Fruit fly (Drosophila melanogaster) whole organism, adult: Measurements from ENCODE around the gene ArfGAP1.

Source experiments
- CG11617 ChIP-seq: fragments of 200-800 bp; sonication (Bioruptor generic); optimal IDR thresholded peaks from 2 replicates; lab custom pipeline; 2017; ENCODE audit warnings: mild to moderate bottlenecking, missing biosample characterization, missing genetic modification reagents, missing genetic modification characterization
- CG12768 ChIP-seq: fragments of 200-800 bp; sonication (Bioruptor generic); optimal IDR thresholded peaks from 2 replicates; lab custom pipeline; 2017; ENCODE audit warnings: missing biosample characterization, missing genetic modification characterization, mild to moderate bottlenecking, moderate library complexity, missing genetic modification reagents
- CG14711 ChIP-seq: fragments of 200-800 bp; sonication (Bioruptor generic); optimal IDR thresholded peaks from 2 replicates; lab custom pipeline; 2018; ENCODE audit warnings: missing biosample characterization, mild to moderate bottlenecking, missing genetic modification characterization, moderate library complexity
- CG1620 ChIP-seq: fragments of 200-800 bp; sonication (Bioruptor generic); optimal IDR thresholded peaks from 2 replicates; lab custom pipeline; 2016; ENCODE audit warnings: missing biosample characterization, missing genetic modification characterization
- CG33017 ChIP-seq: fragments of 200-800 bp; sonication (Bioruptor generic); optimal IDR thresholded peaks from 2 replicates; lab custom pipeline; 2018; ENCODE audit warnings: missing biosample characterization, mild to moderate bottlenecking, missing genetic modification characterization, moderate library complexity
- CG5204 ChIP-seq: fragments of 200-800 bp; sonication (Bioruptor generic); optimal IDR thresholded peaks from 2 replicates; lab custom pipeline; 2016; ENCODE audit warnings: missing biosample characterization, missing genetic modification characterization
- CG7045 ChIP-seq: fragments of 200-800 bp; sonication (Bioruptor generic); optimal IDR thresholded peaks from 2 replicates; lab custom pipeline; 2017; ENCODE audit warnings: missing biosample characterization, mild to moderate bottlenecking, missing genetic modification characterization
- CG7101 ChIP-seq: fragments of 200-800 bp; sonication (Bioruptor generic); optimal IDR thresholded peaks from 2 replicates; lab custom pipeline; 2018; ENCODE audit warnings: missing biosample characterization, mild to moderate bottlenecking, missing genetic modification characterization, moderate library complexity
- Clk ChIP-seq: fragments of 200-800 bp; sonication (Bioruptor generic); optimal IDR thresholded peaks from 2 replicates; lab custom pipeline; 2017; ENCODE audit warnings: missing biosample characterization, missing genetic modification characterization
- Crg-1 ChIP-seq: fragments of 200-800 bp; sonication (Bioruptor generic); optimal IDR thresholded peaks from 2 replicates; lab custom pipeline; 2016; ENCODE audit warnings: missing biosample characterization, missing genetic modification characterization
- Hr96 ChIP-seq: fragments of 200-800 bp; sonication (Bioruptor generic); optimal IDR thresholded peaks from 2 replicates; lab custom pipeline; 2016; ENCODE audit warnings: missing biosample characterization, missing genetic modification characterization
- Mnt ChIP-seq: fragments of 200-800 bp; sonication (Bioruptor generic); optimal IDR thresholded peaks from 2 replicates; lab custom pipeline; 2016; ENCODE audit warnings: missing biosample characterization, mild to moderate bottlenecking, missing genetic modification characterization
- bab1 ChIP-seq: fragments of 200-800 bp; sonication (Bioruptor generic); optimal IDR thresholded peaks from 3 replicates; lab custom pipeline; 2019; ENCODE audit warnings: missing biosample characterization, mild to moderate bottlenecking, missing genetic modification characterization, moderate library complexity
- cic ChIP-seq: fragments of 200-800 bp; sonication (Bioruptor generic); optimal IDR thresholded peaks from 2 replicates; lab custom pipeline; 2017; ENCODE audit warnings: missing biosample characterization, mild to moderate bottlenecking, missing genetic modification characterization, moderate library complexity
- cnc ChIP-seq, 2 experiments: fragments of >200 bp; optimal IDR thresholded peaks; 2 replicates each; lab custom pipeline; 2017
- kay ChIP-seq: fragments of 200-800 bp; sonication (Bioruptor generic); peaks from one replicate; lab custom pipeline; 2016; ENCODE audit warnings: missing biosample characterization, missing genetic modification characterization, borderline replicate concordance
- ovo ChIP-seq: fragments of 200-800 bp; sonication (Bioruptor generic); optimal IDR thresholded peaks from 2 replicates; lab custom pipeline; 2016; ENCODE audit warnings: missing biosample characterization, missing genetic modification characterization
- pad ChIP-seq: fragments of 200-800 bp; sonication (Bioruptor generic); optimal IDR thresholded peaks from 3 replicates; lab custom pipeline; 2017; ENCODE audit warnings: missing biosample characterization, missing genetic modification characterization, mild to moderate bottlenecking, moderate library complexity, missing genetic modification reagents
- tj ChIP-seq: fragments of 200-800 bp; sonication (Bioruptor generic); optimal IDR thresholded peaks from 3 replicates; lab custom pipeline; 2017; ENCODE audit warnings: missing biosample characterization, mild to moderate bottlenecking, missing genetic modification characterization, moderate library complexity
- toe ChIP-seq: fragments of 200-800 bp; sonication (Bioruptor generic); optimal IDR thresholded peaks from 2 replicates; lab custom pipeline; 2016; ENCODE audit warnings: missing biosample characterization, missing genetic modification characterization

Gene ArfGAP1

DNA sequence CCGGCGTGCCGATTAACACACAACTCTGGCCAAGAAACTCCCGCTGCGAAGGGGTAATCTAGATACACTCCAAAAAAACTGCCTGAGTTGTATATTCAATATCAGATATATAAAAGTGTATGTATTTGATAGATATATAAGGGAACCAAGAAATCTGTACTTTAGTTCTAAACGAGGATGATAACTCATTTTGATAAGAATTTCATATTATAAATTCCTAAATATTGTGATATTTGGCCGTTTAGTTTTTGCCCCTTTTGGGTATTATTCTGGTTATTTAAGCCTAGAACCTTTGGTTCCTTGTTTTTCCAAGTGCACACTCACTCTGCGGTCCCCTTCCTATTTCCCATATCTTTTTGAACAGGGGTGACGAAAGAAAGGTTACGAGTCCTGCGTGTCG is 36.1 kb upstream of the ArfGAP1 start:
- TF ChIP-seq cnc (optimal IDR thresholded peaks at IDR 0.05; lab: Kevin White, UChicago), result no peak
- TF ChIP-seq tj (GFP tag; lab: Kevin White, UChicago), result no peak
- no peak for TF ChIP-seq cic (GFP tag; lab: Kevin White, UChicago)
- no peak for TF ChIP-seq CG33017
- TF ChIP-seq kay, result no peak
- no peak for TF ChIP-seq CG7045 (GFP tag; lab: Kevin White, UChicago)
- TF ChIP-seq CG5204, result no peak
- no peak for TF ChIP-seq CG12768
- TF ChIP-seq CG1620 (GFP tag; lab: Kevin White, UChicago), result no peak
- no peak for TF ChIP-seq pad
- TF ChIP-seq Clk, result no peak
- no peak for TF ChIP-seq bab1

DNA sequence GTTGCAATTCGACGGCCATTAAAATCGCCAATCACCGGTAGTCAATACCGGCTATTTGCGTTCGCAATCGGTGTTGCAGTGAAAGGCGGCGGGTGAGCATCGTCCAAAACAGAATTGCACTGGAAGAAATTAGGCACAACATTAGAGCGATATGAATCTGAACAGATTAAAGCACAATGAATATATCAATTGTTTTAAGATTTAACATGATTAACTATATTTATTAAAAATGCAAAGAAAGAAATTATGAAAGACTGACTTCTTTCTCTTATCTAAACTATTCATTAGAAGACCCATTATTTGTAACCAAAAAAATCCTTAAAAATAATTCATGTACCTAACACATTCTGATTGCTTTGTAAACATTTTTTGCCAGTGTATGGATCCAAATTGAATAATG is 30.1 kb upstream of the ArfGAP1 start:
- TF ChIP-seq CG1620 (GFP tag; lab: Kevin White, UChicago), result no peak
- no peak for TF ChIP-seq Hr96 (GFP tag; lab: Kevin White, UChicago)
- no peak for TF ChIP-seq bab1
- TF ChIP-seq Clk, result no peak
- TF ChIP-seq CG14711 (tag; lab: Kevin White, UChicago), result no peak
- TF ChIP-seq pad, result no peak
- no peak for TF ChIP-seq ovo (GFP tag; lab: Kevin White, UChicago)
- TF ChIP-seq CG5204, result no peak
- no peak for TF ChIP-seq CG12768
- TF ChIP-seq tj (GFP tag; lab: Kevin White, UChicago), result no peak

DNA sequence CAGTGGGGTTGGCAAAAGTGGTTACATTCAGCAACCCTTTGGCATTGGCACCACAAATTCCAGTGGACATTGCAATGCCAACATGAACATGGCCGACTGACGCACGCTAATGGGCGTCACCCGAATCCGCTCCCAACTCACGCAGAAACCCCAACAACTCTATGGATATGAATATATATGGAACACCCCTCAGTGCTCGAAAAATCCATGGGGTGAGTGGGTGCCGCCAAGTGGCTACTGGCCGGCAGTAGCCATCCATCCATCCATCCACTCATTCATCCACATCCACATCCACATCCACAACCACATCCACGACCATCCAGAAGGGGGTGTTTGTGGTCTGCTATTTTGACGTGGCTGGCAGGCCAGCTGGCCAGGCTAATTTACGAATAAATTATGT is 29.7 kb upstream of the ArfGAP1 start:
- TF ChIP-seq Hr96 (GFP tag; lab: Kevin White, UChicago) (no peak), pad (no peak), ovo (GFP tag; lab: Kevin White, UChicago) (no peak), CG33017 (no peak), CG5204 (no peak), toe (no peak), kay (no peak), Clk (no peak), CG7101 (tag; lab: Kevin White, UChicago) (no peak), CG14711 (tag; lab: Kevin White, UChicago) (no peak), CG12768 (no peak), cic (GFP tag; lab: Kevin White, UChicago) (no peak), Crg-1 (GFP tag; lab: Kevin White, UChicago) (no peak), CG1620 (GFP tag; lab: Kevin White, UChicago) (no peak), Mnt (no peak), CG11617 (GFP tag; lab: Kevin White, UChicago) (no peak), CG7045 (GFP tag; lab: Kevin White, UChicago) (no peak), bab1 (no peak), tj (GFP tag; lab: Kevin White, UChicago) (no peak), cnc (optimal IDR thresholded peaks at IDR 0.05; lab: Kevin White, UChicago) (no peak)

DNA sequence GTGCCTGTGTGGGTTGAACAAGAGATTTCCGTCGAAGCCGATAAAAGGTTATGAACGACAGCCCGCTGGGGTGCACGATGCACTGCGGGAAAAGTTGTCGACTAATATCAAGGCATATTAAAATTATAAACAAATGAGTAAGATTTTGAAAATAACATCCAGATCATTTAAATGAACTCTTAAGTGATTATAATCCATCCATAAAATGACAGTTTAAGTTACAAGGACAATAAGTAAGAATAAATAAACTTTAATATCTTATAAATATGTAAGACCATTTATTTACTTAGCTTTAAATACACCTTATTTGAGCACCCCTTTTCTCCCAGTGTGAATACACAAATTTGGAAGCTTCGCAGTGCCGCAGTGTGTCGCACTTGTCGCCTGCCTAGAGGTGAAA is 26.7 kb upstream of the ArfGAP1 start:
- TF ChIP-seq kay (peak; percentile 2), Crg-1 (GFP tag; lab: Kevin White, UChicago) (no peak)

DNA sequence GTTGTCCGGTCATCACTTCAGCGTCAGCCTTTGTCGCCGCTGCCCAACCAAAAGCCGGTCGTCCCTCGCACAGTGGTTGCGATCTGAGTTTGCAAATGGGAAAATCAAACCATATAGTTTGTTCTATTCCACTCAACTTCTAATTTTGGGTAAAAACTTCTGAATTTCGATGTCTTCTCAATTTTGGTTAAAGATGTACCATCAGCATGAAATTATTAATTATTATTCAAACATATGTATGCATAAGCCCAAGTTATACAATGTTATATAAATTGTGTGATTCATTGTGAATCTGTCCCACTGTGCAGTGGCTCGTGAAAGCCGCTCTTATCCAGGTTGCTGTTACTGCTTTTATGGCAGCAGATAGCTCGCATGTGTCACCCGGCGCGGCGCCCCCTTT is 25.2 kb upstream of the ArfGAP1 start:
- TF ChIP-seq ovo (GFP tag; lab: Kevin White, UChicago) (no peak), tj (GFP tag; lab: Kevin White, UChicago) (no peak), Hr96 (GFP tag; lab: Kevin White, UChicago) (no peak), CG7101 (tag; lab: Kevin White, UChicago) (no peak), toe (no peak), CG1620 (GFP tag; lab: Kevin White, UChicago) (no peak), kay (no peak), CG7045 (GFP tag; lab: Kevin White, UChicago) (no peak), Crg-1 (GFP tag; lab: Kevin White, UChicago) (no peak), CG5204 (no peak), CG11617 (GFP tag; lab: Kevin White, UChicago) (no peak), cnc (optimal IDR thresholded peaks at IDR 0.05; lab: Kevin White, UChicago) (no peak)

DNA sequence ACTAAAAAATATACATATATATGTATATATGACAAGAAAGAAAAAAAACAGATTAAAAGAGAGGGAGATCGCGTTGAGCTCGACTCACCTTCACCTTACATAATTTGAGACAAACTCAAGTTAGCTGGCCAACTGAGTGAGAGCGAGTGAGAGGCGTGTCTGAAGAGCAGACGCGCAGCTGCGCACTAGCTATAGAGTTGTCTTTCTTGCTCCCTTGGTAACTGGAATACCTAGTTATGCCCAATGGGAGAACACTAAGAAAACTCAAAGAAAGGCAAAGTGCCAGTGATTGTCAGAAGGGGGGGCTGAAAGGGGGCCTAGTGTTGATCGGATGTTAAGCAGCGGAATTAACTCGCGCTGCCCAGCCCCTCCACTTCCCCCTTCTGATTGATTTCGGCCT is 17.1 kb upstream of the ArfGAP1 start:
- TF ChIP-seq CG7045 (GFP tag; lab: Kevin White, UChicago), result no peak
- TF ChIP-seq CG7101 (tag; lab: Kevin White, UChicago), result no peak
- peak; percentile 72 for TF ChIP-seq toe
- TF ChIP-seq cic (GFP tag; lab: Kevin White, UChicago), result no peak

DNA sequence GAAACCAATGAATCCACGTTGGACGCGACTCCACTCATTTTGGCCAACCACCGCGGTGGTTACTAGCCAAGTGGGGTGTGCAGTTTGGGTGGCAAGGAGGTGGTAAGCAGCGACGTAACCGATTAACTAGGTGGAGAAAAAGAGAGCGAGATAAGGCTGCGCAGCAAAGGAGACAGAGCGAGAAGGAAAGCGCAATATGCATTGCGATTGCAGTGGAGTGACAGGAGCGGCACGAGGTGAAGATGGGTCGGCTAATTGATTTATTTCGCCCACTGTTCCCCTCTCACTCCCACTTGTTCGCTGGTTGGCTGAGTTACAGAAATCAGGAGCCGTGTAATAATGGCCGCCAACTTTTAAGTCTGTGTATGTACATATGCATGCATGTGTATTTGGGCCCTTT is 16.3 kb upstream of the ArfGAP1 start:
- TF ChIP-seq toe, result peak; percentile 35
- no peak for TF ChIP-seq CG33017

DNA sequence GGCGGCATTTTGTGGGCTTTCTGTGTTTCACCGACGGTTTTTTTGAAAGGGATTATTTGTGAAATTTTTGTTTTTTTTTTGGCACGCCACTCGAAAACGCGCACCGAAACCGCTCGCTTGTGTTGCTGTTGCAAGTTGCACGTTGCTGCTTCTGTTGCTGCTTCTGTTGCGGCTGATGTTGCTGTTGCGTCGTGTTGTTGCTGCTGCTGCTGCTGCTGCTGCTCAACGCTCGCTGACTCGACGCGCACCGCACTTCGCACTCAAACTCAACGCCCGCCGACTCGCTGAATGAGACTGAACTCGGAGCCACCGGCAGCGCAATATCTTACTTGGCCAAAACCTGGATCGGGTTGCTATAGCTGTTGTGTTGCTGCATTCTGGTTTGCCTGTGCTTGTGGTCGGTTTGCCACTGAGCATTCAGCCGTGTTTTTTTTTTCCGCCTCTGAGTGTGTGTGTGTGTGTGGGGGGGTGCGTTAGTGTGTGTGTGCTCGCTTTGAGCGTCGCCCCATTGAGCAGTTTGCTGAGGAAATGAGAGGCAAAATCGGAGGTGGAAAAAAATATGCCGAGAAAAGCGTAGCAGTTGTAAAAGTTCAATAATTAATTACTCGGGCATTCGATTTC is 15.1 kb upstream of the ArfGAP1 start, which contains the start of gene toe:
Gene toe (minus strand): TSS at position 277 of the 621 bp plus-strand sequence.
- TF ChIP-seq cic (GFP tag; lab: Kevin White, UChicago) (no peak), toe (peak; percentile 43), pad (no peak), CG7045 (GFP tag; lab: Kevin White, UChicago) (no peak), CG14711 (tag; lab: Kevin White, UChicago) (no peak), cnc (optimal IDR thresholded peaks at IDR 0.05; lab: Kevin White, UChicago) (no peak)
